Worm (Caenorhabditis elegans) whole organism, early embryonic: ENCODE measurements around the gene K04C2.7.

Experiments used
- B0310.2 ChIP-seq: sonication (generic microtip); optimal IDR thresholded peaks from 2 replicates; lab custom pipeline; 2016; ENCODE audit warnings: mild to moderate bottlenecking, missing genetic modification characterization, missing compliant biosample characterization
- F13C5.2 ChIP-seq: sonication (generic microtip); optimal IDR thresholded peaks from 2 replicates; lab custom pipeline; 2017; ENCODE audit warnings: mild to moderate bottlenecking, missing genetic modification characterization, inconsistent platforms, missing compliant biosample characterization
- aly-1 ChIP-seq: sonication (generic microtip); optimal IDR thresholded peaks from 2 replicates; lab custom pipeline; 2016; ENCODE audit warnings: missing genetic modification characterization, missing compliant biosample characterization
- ama-1 ChIP-seq: fragments of 150-350 bp; optimal IDR thresholded peaks from 2 replicates; lab custom pipeline; 2014
- ceh-13 ChIP-seq: fragments of 200-800 bp; sonication (Bioruptor generic); optimal IDR thresholded peaks from 2 replicates; lab custom pipeline; 2018; ENCODE audit warnings: mild to moderate bottlenecking, missing genetic modification characterization, missing compliant biosample characterization
- ceh-36 ChIP-seq: sonication (generic microtip); optimal IDR thresholded peaks from 2 replicates; lab custom pipeline; 2016; ENCODE audit warnings: missing genetic modification characterization, inconsistent platforms, missing compliant biosample characterization
- ets-7 ChIP-seq: sonication (generic microtip); optimal IDR thresholded peaks from 2 replicates; lab custom pipeline; 2016; ENCODE audit warnings: missing genotype, missing genetic modification characterization, missing compliant biosample characterization
- flt-1 ChIP-seq: fragments of 200-800 bp; sonication (Bioruptor generic); IDR thresholded peaks from 2 replicates; pipeline ENCODE4 v1.3.6; 2022; ENCODE audit warnings: missing genetic modification characterization, missing compliant biosample characterization
- hmbx-1 ChIP-seq: sonication (generic microtip); optimal IDR thresholded peaks from 2 replicates; lab custom pipeline; 2016; ENCODE audit warnings: mild to moderate bottlenecking, missing genetic modification characterization, missing compliant biosample characterization
- hmg-4 ChIP-seq: fragments of 200-800 bp; sonication (Bioruptor generic); optimal IDR thresholded peaks from 2 replicates; lab custom pipeline; 2018; ENCODE audit warnings: mild to moderate bottlenecking, missing genetic modification characterization, missing compliant biosample characterization
- hnd-1 ChIP-seq: sonication (generic microtip); optimal IDR thresholded peaks from 2 replicates; lab custom pipeline; 2016; ENCODE audit warnings: missing genetic modification characterization, missing compliant biosample characterization
- pes-1 ChIP-seq: fragments of 200-800 bp; sonication (Bioruptor generic); IDR thresholded peaks from 2 replicates; pipeline ENCODE4 v1.3.6; 2022; ENCODE audit warnings: missing genetic modification reagents, missing genetic modification characterization, missing compliant biosample characterization
- scrt-1 ChIP-seq: fragments of 200-800 bp; sonication (Bioruptor generic); IDR thresholded peaks from 2 replicates; pipeline ENCODE4 v1.3.6; 2022; ENCODE audit warnings: missing genetic modification characterization, missing compliant biosample characterization
- sea-1 ChIP-seq: fragments of 200-800 bp; sonication (Bioruptor generic); conservative IDR thresholded peaks from 2 replicates; pipeline ENCODE4 v1.3.6; 2022; ENCODE audit warnings: missing genetic modification characterization, missing compliant biosample characterization
- tbx-11 ChIP-seq: fragments of 200-800 bp; sonication (Bioruptor generic); IDR thresholded peaks from 2 replicates; pipeline ENCODE4 v1.3.6; 2022; ENCODE audit warnings: missing genetic modification characterization, missing compliant biosample characterization
- tbx-37 ChIP-seq: fragments of 200-800 bp; sonication (Bioruptor generic); conservative IDR thresholded peaks from 2 replicates; pipeline ENCODE4 v1.3.6; 2022; ENCODE audit warnings: missing genetic modification reagents, missing genetic modification characterization, missing compliant biosample characterization
- tra-4 ChIP-seq: sonication (generic microtip); optimal IDR thresholded peaks from 2 replicates; lab custom pipeline; 2017; ENCODE audit warnings: missing genetic modification characterization, missing compliant biosample characterization

The K04C2.7 gene

DNA sequence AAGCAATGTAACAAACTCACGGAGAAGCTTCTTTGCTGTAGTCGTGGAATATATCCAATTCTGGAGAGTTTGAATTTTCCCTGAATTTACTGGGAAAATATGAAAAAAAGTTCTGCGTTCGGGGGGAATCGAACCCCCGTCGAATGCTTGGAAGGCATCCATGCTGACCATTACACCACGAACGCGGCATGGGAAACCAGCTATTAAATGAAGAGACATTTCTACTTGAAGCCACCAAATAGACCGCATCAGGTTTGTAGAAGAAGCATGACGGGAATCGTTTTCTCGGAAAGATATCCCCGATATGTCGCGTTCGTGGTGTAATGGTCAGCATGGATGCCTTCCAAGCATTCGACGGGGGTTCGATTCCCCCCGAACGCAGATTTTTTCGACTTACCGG, 7.6 kb downstream of the K04C2.7 start:
- TF ChIP-seq ama-1 (no peak), tbx-11 (GFP tag; lab: Robert Waterston, UW) (0 out of 2 replicates have a peak, but pooled peaks have one; percentile 49), sea-1 (GFP tag; lab: Robert Waterston, UW) (peak; percentile 58; the same call in 1 of the 2 replicates), hmbx-1 (no peak), B0310.2 (tag; lab: Kevin White, UChicago) (no peak), hmg-4 (GFP tag; lab: Kevin White, UChicago) (no peak), ceh-13 (GFP tag; lab: Kevin White, UChicago) (no peak), ets-7 (no peak), ceh-36 (tag; lab: Kevin White, UChicago) (no peak), tra-4 (no peak), hnd-1 (no peak), pes-1 (GFP tag; lab: Robert Waterston, UW) (peak; percentile 43; the same call in 1 of the 2 replicates), F13C5.2 (no peak), tbx-37 (peak; percentile 36; the same call in 1 of the 2 replicates), scrt-1 (peak; percentile 55; the same call in 1 of the 2 replicates), flt-1 (0 out of 2 replicates have a peak, but pooled peaks have one; percentile 28), aly-1 (no peak)

DNA sequence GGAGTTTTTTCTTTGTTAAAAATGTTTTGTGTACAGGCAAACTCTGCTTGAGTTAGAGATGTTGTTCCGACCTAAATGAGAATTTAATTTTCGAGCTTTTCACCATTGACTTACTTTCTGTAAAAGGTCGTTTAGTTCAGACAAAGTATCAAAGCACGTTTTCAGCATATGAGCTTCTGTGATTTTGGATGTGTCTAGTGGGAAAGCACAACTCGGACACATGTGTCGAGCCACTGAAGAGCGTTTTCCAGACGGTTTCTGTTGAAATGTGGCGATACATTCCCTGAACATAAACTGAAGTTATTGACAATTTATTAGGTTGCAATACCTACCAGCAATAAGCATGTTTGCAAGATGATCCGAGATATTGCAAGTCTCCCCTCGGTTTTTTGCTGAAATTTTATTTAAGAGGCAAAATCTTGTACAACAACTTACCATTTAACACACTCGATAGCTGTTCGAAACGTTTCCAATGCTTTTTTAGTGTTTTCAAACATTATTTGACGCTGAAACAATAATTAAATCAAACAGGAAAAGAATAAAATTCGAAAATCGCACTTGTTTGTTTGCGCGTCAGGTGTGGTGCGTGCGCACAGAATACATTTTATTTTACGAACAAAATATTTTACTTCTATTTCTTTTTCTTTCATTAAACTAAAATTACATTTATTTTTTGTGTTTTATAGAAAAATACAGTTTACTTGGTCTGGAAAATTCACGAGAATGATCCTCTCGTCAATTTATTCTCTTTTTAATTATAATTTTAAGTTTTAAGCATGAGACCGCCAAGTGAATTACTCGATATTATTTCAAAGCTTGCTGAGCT, 8.3 kb downstream of the K04C2.7 start, which contains the start of the genes brd-1 and K04C2.2:
Gene brd-1, minus strand, starts transcription at position 506 of the 826 bp plus-strand sequence.
Gene K04C2.2, plus strand, starts transcription at position 776 of the 826 bp plus-strand sequence.
- TF ChIP-seq flt-1 (no peak), hnd-1 (no peak), ceh-36 (tag; lab: Kevin White, UChicago) (no peak), scrt-1 (no peak), tra-4 (no peak), hmg-4 (GFP tag; lab: Kevin White, UChicago) (no peak), ets-7 (no peak)

DNA sequence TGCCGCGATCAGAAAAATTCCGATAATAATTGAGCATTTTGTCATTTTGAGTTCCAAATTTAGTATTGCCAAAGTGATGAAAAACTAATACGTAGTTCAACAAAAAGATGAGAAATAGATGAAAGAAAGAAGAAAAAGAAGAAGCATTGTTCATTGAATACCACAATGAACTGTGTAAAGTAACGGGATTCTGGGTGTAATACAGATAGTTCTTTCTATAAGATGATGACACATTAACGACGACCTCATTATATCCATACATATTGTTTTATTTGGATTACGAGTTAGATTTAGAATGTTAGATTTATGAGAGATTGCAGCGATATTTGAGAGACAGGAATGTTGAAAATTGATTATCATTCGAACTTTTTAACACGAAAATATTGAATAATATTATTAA, 10.7 kb downstream of the K04C2.7 start, which contains the start of gene K04C2.5:
Gene K04C2.5, minus strand, starts transcription at position 101 of the 400 bp plus-strand sequence.
- no peak for TF ChIP-seq aly-1
- no peak for TF ChIP-seq tra-4
- TF ChIP-seq scrt-1 = no peak
- no peak for TF ChIP-seq B0310.2 (tag; lab: Kevin White, UChicago)
- no peak for TF ChIP-seq ama-1
- TF ChIP-seq ceh-13 (GFP tag; lab: Kevin White, UChicago) = no peak
- no peak for TF ChIP-seq hmg-4 (GFP tag; lab: Kevin White, UChicago)
- TF ChIP-seq flt-1 = no peak
- no peak for TF ChIP-seq pes-1 (GFP tag; lab: Robert Waterston, UW)
- TF ChIP-seq ets-7 = no peak
- no peak for TF ChIP-seq tbx-37

DNA sequence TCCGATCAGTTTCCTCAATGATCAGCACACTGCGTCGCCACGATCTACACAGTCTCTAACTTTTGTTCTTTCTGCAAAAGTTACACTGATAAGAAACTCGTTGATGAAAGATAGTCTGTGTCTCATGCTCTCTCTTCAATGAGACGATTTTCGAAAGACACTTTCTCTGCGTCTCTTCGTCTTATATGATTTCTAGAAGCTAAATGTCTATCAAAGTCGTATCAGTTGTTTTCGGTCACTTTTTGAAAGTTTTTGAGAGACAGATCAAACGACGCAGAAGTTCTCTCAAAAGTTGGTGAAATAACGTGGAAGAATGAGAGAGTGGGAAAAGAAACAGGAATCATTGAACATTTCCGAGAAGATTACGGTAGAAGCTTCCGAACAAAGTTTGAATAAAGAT, 14.3 kb downstream of the K04C2.7 start:
- no peak for TF ChIP-seq flt-1
- no peak for TF ChIP-seq B0310.2 (tag; lab: Kevin White, UChicago)
- TF ChIP-seq hmbx-1 = no peak
- no peak for TF ChIP-seq tbx-37
- no peak for TF ChIP-seq aly-1
- TF ChIP-seq pes-1 (GFP tag; lab: Robert Waterston, UW) = no peak
- TF ChIP-seq ama-1 = no peak
- no peak for TF ChIP-seq F13C5.2
- TF ChIP-seq sea-1 (GFP tag; lab: Robert Waterston, UW) = no peak
- TF ChIP-seq hnd-1 = no peak
- no peak for TF ChIP-seq hmg-4 (GFP tag; lab: Kevin White, UChicago)
- no peak for TF ChIP-seq ceh-13 (GFP tag; lab: Kevin White, UChicago)
- no peak for TF ChIP-seq tbx-11 (GFP tag; lab: Robert Waterston, UW)
- no peak for TF ChIP-seq ets-7
- no peak for TF ChIP-seq ceh-36 (tag; lab: Kevin White, UChicago)
- no peak for TF ChIP-seq tra-4
- no peak for TF ChIP-seq scrt-1

DNA sequence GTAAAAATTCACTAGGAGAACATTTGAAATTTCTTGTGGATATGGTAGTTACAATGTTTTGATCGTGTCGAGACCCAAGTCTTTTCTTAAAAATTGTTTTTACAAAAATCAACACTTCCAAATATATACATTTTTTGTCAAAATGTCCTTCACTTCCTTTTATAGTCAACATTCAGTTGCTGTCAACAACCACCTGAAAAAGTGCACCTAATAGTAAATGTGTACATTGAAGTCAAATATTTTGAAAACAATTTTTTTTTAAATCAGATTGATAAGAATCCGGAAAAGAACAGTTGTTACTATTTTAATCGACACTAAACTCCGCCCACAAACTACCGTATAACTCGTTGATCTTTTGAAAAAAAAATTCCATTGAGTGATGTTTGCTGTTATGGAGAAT, 14.8 kb downstream of the K04C2.7 start:
- TF ChIP-seq pes-1 (GFP tag; lab: Robert Waterston, UW) (no peak), ceh-13 (GFP tag; lab: Kevin White, UChicago) (no peak), tra-4 (no peak), scrt-1 (no peak), sea-1 (GFP tag; lab: Robert Waterston, UW) (no peak), hmg-4 (GFP tag; lab: Kevin White, UChicago) (no peak), hnd-1 (no peak), aly-1 (no peak), ets-7 (no peak), hmbx-1 (no peak), ama-1 (no peak), tbx-37 (no peak), B0310.2 (tag; lab: Kevin White, UChicago) (no peak), flt-1 (no peak), ceh-36 (tag; lab: Kevin White, UChicago) (no peak), F13C5.2 (no peak)

DNA sequence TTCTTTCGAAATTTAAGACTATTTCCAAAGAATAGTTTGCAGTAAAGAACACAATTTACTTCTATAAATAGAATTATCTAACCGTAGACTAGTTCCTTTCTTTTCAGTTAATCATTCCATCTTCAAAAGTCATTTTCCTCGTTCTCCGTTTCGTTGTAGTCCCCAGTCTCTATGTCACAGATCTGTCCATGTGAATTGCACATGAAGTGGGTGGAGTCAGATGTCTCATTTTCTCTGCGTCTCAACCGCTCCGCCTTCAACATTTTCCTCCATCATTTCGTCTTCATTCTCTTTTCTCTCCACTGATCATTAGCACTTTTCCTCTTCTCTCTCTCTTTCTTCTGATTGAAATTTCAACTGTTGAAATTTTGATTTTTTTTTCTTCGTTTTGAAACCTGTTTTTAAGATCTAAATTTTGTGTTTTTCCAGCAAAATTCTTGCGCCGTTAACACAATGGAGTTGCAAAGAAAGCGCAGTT, 16.7 kb downstream of the K04C2.7 start, which contains the start of gene T07E3.4:
Gene T07E3.4, plus strand, starts transcription at position 428 of the 478 bp plus-strand sequence.
- no peak for TF ChIP-seq ets-7
- no peak for TF ChIP-seq scrt-1
- no peak for TF ChIP-seq tra-4
- TF ChIP-seq flt-1 = no peak
- no peak for TF ChIP-seq ama-1
- TF ChIP-seq hmg-4 (GFP tag; lab: Kevin White, UChicago) = no peak
- no peak for TF ChIP-seq F13C5.2
- no peak for TF ChIP-seq tbx-37
- no peak for TF ChIP-seq pes-1 (GFP tag; lab: Robert Waterston, UW)

DNA sequence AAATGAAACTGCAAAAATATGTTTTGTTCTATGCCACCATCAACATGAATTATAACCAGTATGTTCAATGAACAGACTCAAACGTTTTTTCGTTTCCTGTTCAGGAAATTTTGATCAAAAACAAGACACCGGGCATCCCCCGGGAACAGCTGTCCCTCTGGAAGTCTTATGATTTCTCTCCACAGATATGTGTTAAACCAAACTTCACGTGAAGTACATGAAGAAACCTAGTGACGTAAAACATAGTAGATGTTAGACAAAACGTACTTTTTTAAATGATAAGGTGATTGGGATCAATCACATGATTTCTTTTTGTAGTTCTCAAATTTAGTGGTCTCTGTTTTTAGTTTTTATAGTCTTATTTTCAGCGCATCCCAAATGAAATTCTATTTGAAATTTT, 17.6 kb downstream of the K04C2.7 start:
- TF ChIP-seq F13C5.2 (no peak), B0310.2 (tag; lab: Kevin White, UChicago) (no peak), tbx-37 (no peak), ceh-36 (tag; lab: Kevin White, UChicago) (no peak), sea-1 (GFP tag; lab: Robert Waterston, UW) (no peak), ets-7 (no peak), aly-1 (no peak), ceh-13 (GFP tag; lab: Kevin White, UChicago) (no peak), tbx-11 (GFP tag; lab: Robert Waterston, UW) (no peak), pes-1 (GFP tag; lab: Robert Waterston, UW) (no peak), tra-4 (no peak), hmg-4 (GFP tag; lab: Kevin White, UChicago) (no peak), flt-1 (no peak)
